Fruit fly (Drosophila melanogaster): ENCODE results near the gene Archease.
A peak's percentile ranks its signal among the peaks of the same experiment; 100 is the strongest.

DNA sequence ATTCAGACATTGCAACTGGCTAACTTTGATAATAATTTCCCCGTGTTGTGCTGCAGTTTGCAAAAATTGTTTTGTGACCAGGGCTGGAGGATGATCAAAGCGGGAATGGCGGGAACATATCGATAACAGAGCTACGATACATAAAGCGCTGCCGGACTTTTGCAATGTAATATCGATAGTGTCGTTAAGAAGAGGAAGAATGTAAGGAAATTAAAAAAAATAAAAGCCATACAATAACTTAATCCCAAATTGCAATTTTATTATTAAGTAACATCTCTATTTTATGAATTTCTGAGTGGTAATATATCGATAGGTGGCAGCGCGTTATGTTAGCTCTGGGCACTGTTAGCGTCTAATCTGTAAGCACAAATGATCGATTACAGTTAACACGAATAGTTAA, 8.9 kb upstream of the Archease start, which contains the start of gene PolA1:
- TF ChIP-seq sd (tag; optimal IDR thresholded peaks at IDR 0.05) (no peak), Bgb (GFP tag; IDR thresholded peaks at IDR 0.05; ENCODE audit: partially characterized antibody) (peak; percentile 95), CG34376 (GFP tag; optimal IDR thresholded peaks at IDR 0.05) (no peak), E2f1 (GFP tag; IDR thresholded peaks at IDR 0.05) (peak; percentile 98)
